Fruit fly (Drosophila melanogaster) whole organism, embryonic: ENCODE measurements around the gene CG14971.

Experiments used
- Ada2b ChIP-seq: fragments of 200-800 bp; sonication (Bioruptor generic); IDR thresholded peaks from 2 replicates; pipeline ENCODE4 v1.3.6; 2022; ENCODE audit warnings: missing biosample characterization, missing genetic modification characterization
- BEAF-32 ChIP-seq: fragments of 200-800 bp; sonication (Bioruptor generic); optimal IDR thresholded peaks from 3 replicates; lab custom pipeline; 2017; ENCODE audit warnings: missing biosample characterization, missing genetic modification characterization, mild to moderate bottlenecking, moderate library complexity, missing genetic modification reagents
- CG10565 ChIP-seq: fragments of 200-800 bp; sonication (Bioruptor generic); optimal IDR thresholded peaks from 3 replicates; lab custom pipeline; 2016; ENCODE audit warnings: missing biosample characterization, mild to moderate bottlenecking, missing genetic modification characterization
- CG11560 ChIP-seq: fragments of 200-800 bp; sonication (Bioruptor generic); IDR thresholded peaks from 3 replicates; pipeline ENCODE4 v1.3.6; 2022; ENCODE audit warnings: missing biosample characterization, missing genetic modification characterization
- CG11695 ChIP-seq: fragments of 200-800 bp; sonication (Bioruptor generic); IDR thresholded peaks from 3 replicates; pipeline ENCODE4 v1.3.6; 2022; ENCODE audit warnings: missing biosample characterization, missing genetic modification characterization
- CG1233 ChIP-seq: fragments of 200-800 bp; sonication (Bioruptor generic); optimal IDR thresholded peaks from 4 replicates; lab custom pipeline; 2018; ENCODE audit warnings: missing biosample characterization, mild to moderate bottlenecking, missing genetic modification characterization
- CG12659 ChIP-seq: fragments of 200-800 bp; sonication (Bioruptor generic); optimal IDR thresholded peaks from 3 replicates; lab custom pipeline; 2017; ENCODE audit warnings: mild to moderate bottlenecking, missing biosample characterization, missing genetic modification reagents, missing genetic modification characterization
- CG12744 ChIP-seq: fragments of 200-800 bp; sonication (Bioruptor generic); optimal IDR thresholded peaks from 2 replicates; lab custom pipeline; 2016; ENCODE audit warnings: missing biosample characterization, missing genetic modification characterization
- CG13123 ChIP-seq: fragments of 200-800 bp; sonication (Bioruptor generic); optimal IDR thresholded peaks from 2 replicates; lab custom pipeline; 2016; ENCODE audit warnings: missing biosample characterization, missing genetic modification characterization
- CG17829 ChIP-seq: fragments of 200-800 bp; optimal IDR thresholded peaks from 2 replicates; lab custom pipeline; 2019; ENCODE audit warnings: missing biosample characterization, mild to moderate bottlenecking, missing genetic modification characterization, moderate library complexity
- CG17912 ChIP-seq: fragments of 200-800 bp; sonication (Bioruptor generic); optimal IDR thresholded peaks from 2 replicates; lab custom pipeline; 2018; ENCODE audit warnings: missing biosample characterization, mild to moderate bottlenecking, missing genetic modification characterization
- CG18011 ChIP-seq: fragments of 200-800 bp; sonication (Bioruptor generic); optimal IDR thresholded peaks from 2 replicates; lab custom pipeline; 2017; ENCODE audit warnings: missing biosample characterization, missing genetic modification characterization, mild to moderate bottlenecking, moderate library complexity, missing genotype
- CG18476 ChIP-seq: fragments of 200-800 bp; sonication (Bioruptor generic); optimal IDR thresholded peaks from 2 replicates; lab custom pipeline; 2016; ENCODE audit warnings: missing biosample characterization, mild to moderate bottlenecking, missing genetic modification characterization
- CG2129 ChIP-seq: fragments of 200-800 bp; sonication (Bioruptor generic); IDR thresholded peaks from 2 replicates; pipeline ENCODE4 v1.3.6; 2022; ENCODE audit warnings: missing biosample characterization, missing genetic modification characterization; ENCODE audit not compliant: partially characterized antibody
- CG2712 ChIP-seq: fragments of 200-800 bp; optimal IDR thresholded peaks from 3 replicates; lab custom pipeline; 2019; ENCODE audit warnings: missing biosample characterization, mild to moderate bottlenecking, missing genetic modification characterization, moderate library complexity
- CG4424 ChIP-seq: fragments of 200-800 bp; sonication (Bioruptor generic); optimal IDR thresholded peaks from 3 replicates; lab custom pipeline; 2016; ENCODE audit warnings: missing biosample characterization, missing genetic modification characterization
- CG7556 ChIP-seq: fragments of 200-800 bp; sonication (Bioruptor generic); optimal IDR thresholded peaks from 2 replicates; lab custom pipeline; 2017; ENCODE audit warnings: missing biosample characterization, mild to moderate bottlenecking, missing genetic modification characterization
- CG8944 ChIP-seq: fragments of 200-800 bp; sonication (Bioruptor generic); optimal IDR thresholded peaks from 3 replicates; lab custom pipeline; 2016; ENCODE audit warnings: missing biosample characterization, missing genetic modification characterization
- Dad ChIP-seq: fragments of 200-800 bp; sonication (Bioruptor generic); optimal IDR thresholded peaks from 3 replicates; lab custom pipeline; 2016; ENCODE audit warnings: missing biosample characterization, missing genetic modification characterization
- Drgx ChIP-seq: fragments of 200-800 bp; sonication (Bioruptor generic); IDR thresholded peaks from 2 replicates; pipeline ENCODE4 v1.3.6; 2022; ENCODE audit warnings: missing biosample characterization, missing genetic modification characterization
- H2.0 ChIP-seq: fragments of 200-800 bp; sonication (Bioruptor generic); IDR thresholded peaks from 2 replicates; pipeline ENCODE4 v1.3.6; 2022; ENCODE audit warnings: missing biosample characterization, missing genetic modification characterization
- Hr39 ChIP-seq: fragments of >200 bp; optimal IDR thresholded peaks from 2 replicates; lab custom pipeline; 2017
- Hr78 ChIP-seq, 2 experiments: fragments of 200-800 bp in 1 of 2; fragments of >200 bp in 1 of 2; sonication (Bioruptor generic) in 1 of 2; optimal IDR thresholded peaks; 2 replicates each; lab custom pipeline; 2017 to 2019; ENCODE audit warnings: missing biosample characterization in 2 of 2, missing genetic modification characterization in 2 of 2, mild to moderate bottlenecking in 1 of 2, moderate library complexity in 1 of 2
- NFAT ChIP-seq: fragments of 200-800 bp; sonication (Bioruptor generic); IDR thresholded peaks from 2 replicates; pipeline ENCODE4 v1.3.6; 2022; ENCODE audit warnings: missing biosample characterization, missing genetic modification characterization
- NfI ChIP-seq: fragments of 200-800 bp; sonication (Bioruptor generic); optimal IDR thresholded peaks from 3 replicates; lab custom pipeline; 2018; ENCODE audit warnings: missing biosample characterization, mild to moderate bottlenecking, missing genetic modification characterization, moderate library complexity
- Poxn ChIP-seq: fragments of 200-800 bp; sonication (Bioruptor generic); IDR thresholded peaks from 2 replicates; pipeline ENCODE4 v1.3.6; 2022; ENCODE audit warnings: missing biosample characterization, missing genetic modification characterization
- Six4 ChIP-seq: fragments of 200-800 bp; sonication (Bioruptor generic); optimal IDR thresholded peaks from 2 replicates; lab custom pipeline; 2016; ENCODE audit warnings: missing biosample characterization, missing genetic modification characterization
- Taf1 ChIP-seq: fragments of 200-800 bp; sonication (Bioruptor generic); IDR thresholded peaks from 2 replicates; pipeline ENCODE4 v1.3.6; 2022; ENCODE audit warnings: missing biosample characterization, missing genetic modification characterization
- abd-A ChIP-seq: fragments of 200-800 bp; sonication (Bioruptor generic); optimal IDR thresholded peaks from 3 replicates; lab custom pipeline; 2019; ENCODE audit warnings: missing biosample characterization, mild to moderate bottlenecking, missing genetic modification characterization, moderate library complexity
- ash1 ChIP-seq: fragments of 200-800 bp; sonication (Bioruptor generic); optimal IDR thresholded peaks from 2 replicates; lab custom pipeline; 2018; ENCODE audit warnings: missing biosample characterization, mild to moderate bottlenecking, missing genetic modification characterization
- bowl ChIP-seq: fragments of 200-800 bp; sonication (Bioruptor generic); IDR thresholded peaks from 2 replicates; pipeline ENCODE4 v1.3.6; 2022; ENCODE audit warnings: missing biosample characterization, missing genetic modification characterization
- cad ChIP-seq: fragments of >200 bp; optimal IDR thresholded peaks from 2 replicates; lab custom pipeline; 2017; ENCODE audit warnings: missing biosample characterization, missing genetic modification characterization
- chinmo ChIP-seq: fragments of 200-800 bp; sonication (Bioruptor generic); IDR thresholded peaks from 4 replicates; pipeline ENCODE4 v1.3.6; 2022; ENCODE audit warnings: missing biosample characterization, missing genetic modification characterization; ENCODE audit not compliant: partially characterized antibody
- chm ChIP-seq: fragments of 200-800 bp; sonication (Bioruptor generic); IDR thresholded peaks from 2 replicates; pipeline ENCODE4 v1.3.6; 2022; ENCODE audit warnings: missing biosample characterization, missing genetic modification characterization
- dimm ChIP-seq: fragments of 200-800 bp; sonication (Bioruptor generic); IDR thresholded peaks from 2 replicates; pipeline ENCODE4 v1.3.6; 2022; ENCODE audit warnings: missing biosample characterization, missing genetic modification characterization
- dpn ChIP-seq, 2 experiments: fragments of 200-800 bp; sonication (Bioruptor generic); optimal IDR thresholded peaks; 3 replicates each; lab custom pipeline; 2016; ENCODE audit warnings: missing biosample characterization in 2 of 2, missing genetic modification characterization in 2 of 2
- esg ChIP-seq: fragments of 200-800 bp; sonication (Bioruptor generic); conservative IDR thresholded peaks from 2 replicates; pipeline ENCODE4 v1.3.6; 2022; ENCODE audit warnings: missing biosample characterization, missing genetic modification characterization
- fd96Cb ChIP-seq: fragments of 200-800 bp; sonication (Bioruptor generic); optimal IDR thresholded peaks from 2 replicates; lab custom pipeline; 2018; ENCODE audit warnings: missing biosample characterization, mild to moderate bottlenecking, missing genetic modification characterization, moderate library complexity
- gro ChIP-seq: fragments of 200-800 bp; sonication (Bioruptor generic); optimal IDR thresholded peaks from 2 replicates; lab custom pipeline; 2016; ENCODE audit warnings: missing biosample characterization, missing genetic modification characterization
- hb ChIP-seq: fragments of 200-800 bp; sonication (Bioruptor generic); IDR thresholded peaks from 3 replicates; pipeline ENCODE4 v1.3.6; 2022; ENCODE audit warnings: missing biosample characterization, missing genetic modification characterization; ENCODE audit not compliant: partially characterized antibody
- her ChIP-seq: fragments of 200-800 bp; sonication (Bioruptor generic); optimal IDR thresholded peaks from 2 replicates; lab custom pipeline; 2016; ENCODE audit warnings: missing biosample characterization, missing genetic modification characterization
- hth ChIP-seq: fragments of >200 bp; optimal IDR thresholded peaks from 2 replicates; lab custom pipeline; 2017; ENCODE audit warnings: inconsistent platforms
- oc ChIP-seq: fragments of 200-800 bp; sonication (Bioruptor generic); optimal IDR thresholded peaks from 2 replicates; lab custom pipeline; 2018; ENCODE audit warnings: missing biosample characterization, mild to moderate bottlenecking, missing genetic modification characterization, moderate library complexity
- pita ChIP-seq: fragments of 200-800 bp; sonication (Bioruptor generic); optimal IDR thresholded peaks from 2 replicates; lab custom pipeline; 2017; ENCODE audit warnings: missing biosample characterization, mild to moderate bottlenecking, missing genetic modification characterization
- pros ChIP-seq: fragments of 200-800 bp; sonication (Bioruptor generic); optimal IDR thresholded peaks from 3 replicates; lab custom pipeline; 2019; ENCODE audit warnings: missing biosample characterization, mild to moderate bottlenecking, missing genetic modification characterization, moderate library complexity
- ro ChIP-seq: fragments of 200-800 bp; sonication (Bioruptor generic); IDR thresholded peaks from 2 replicates; pipeline ENCODE4 v1.3.6; 2022; ENCODE audit warnings: missing biosample characterization, missing genetic modification characterization
- schlank ChIP-seq: fragments of 200-800 bp; sonication (Bioruptor generic); optimal IDR thresholded peaks from 2 replicates; lab custom pipeline; 2018; ENCODE audit warnings: missing biosample characterization, mild to moderate bottlenecking, missing genetic modification characterization
- so ChIP-seq: fragments of 200-800 bp; sonication (Bioruptor generic); IDR thresholded peaks from 3 replicates; pipeline ENCODE4 v1.3.6; 2022; ENCODE audit warnings: missing biosample characterization, missing genetic modification characterization
- stc ChIP-seq: fragments of 200-800 bp; sonication (Bioruptor generic); IDR thresholded peaks from 2 replicates; pipeline ENCODE4 v1.3.6; 2022; ENCODE audit warnings: missing biosample characterization, missing genetic modification characterization
- stwl ChIP-seq: fragments of 200-800 bp; sonication (Bioruptor generic); optimal IDR thresholded peaks from 3 replicates; lab custom pipeline; 2018; ENCODE audit warnings: missing biosample characterization, mild to moderate bottlenecking, missing genetic modification characterization, moderate library complexity

CG14971 gene

dm6 chr3L:3436838-3437663, 34.1 kb downstream of the CG14971 start (continued):
- TF ChIP-seq Poxn (GFP tag; lab: Robert Waterston, UW) = no peak
- TF ChIP-seq pita = no peak
- TF ChIP-seq CG12744 = no peak
- TF ChIP-seq dpn (GFP tag; optimal IDR thresholded peaks at IDR 0.05; lab: Kevin White, UChicago) = peak in 1 of 2 experiments; percentile 16
- TF ChIP-seq so (GFP tag; lab: Robert Waterston, UW) = no peak
- no peak for TF ChIP-seq Six4
- no peak for TF ChIP-seq pros
- peak; percentile 25 for TF ChIP-seq oc (tag; lab: Kevin White, UChicago)
- TF ChIP-seq CG12659 = peak; percentile 45
- no peak for TF ChIP-seq schlank (tag; lab: Kevin White, UChicago)
- no peak for TF ChIP-seq Drgx (GFP tag; lab: Robert Waterston, UW)
- TF ChIP-seq NFAT = no peak
- peak; percentile 41 for TF ChIP-seq fd96Cb (tag; lab: Kevin White, UChicago)
- no peak for TF ChIP-seq hth (lab: Kevin White, UChicago)
- peak; percentile 73 for TF ChIP-seq CG7556 (GFP tag; lab: Kevin White, UChicago)
- TF ChIP-seq BEAF-32 (GFP tag; lab: Kevin White, UChicago) = no peak
- peak; percentile 73; the same call in 2 of the 3 replicates for TF ChIP-seq CG11695 (GFP tag; lab: Robert Waterston, UW)
- TF ChIP-seq CG10565 (GFP tag; lab: Kevin White, UChicago) = no peak
- no peak for TF ChIP-seq NfI (GFP tag; lab: Kevin White, UChicago)
- no peak for TF ChIP-seq Taf1 (GFP tag; lab: Robert Waterston, UW)
- TF ChIP-seq CG8944 (GFP tag; lab: Kevin White, UChicago) = no peak
- TF ChIP-seq CG11560 (tag; lab: Robert Waterston, UW) = no peak
- TF ChIP-seq gro (GFP tag; lab: Kevin White, UChicago) = no peak
- 0 out of 2 replicates have a peak, but pooled peaks have one; percentile 23 for TF ChIP-seq Ada2b (GFP tag; lab: Robert Waterston, UW)
- no peak for TF ChIP-seq chinmo (GFP tag; lab: Robert Waterston, UW)
- TF ChIP-seq stc = peak; percentile 63; the same call in 1 of the 2 replicates
- TF ChIP-seq Hr39 (lab: Kevin White, UChicago) = no peak
- TF ChIP-seq CG17829 (tag; lab: Kevin White, UChicago) = peak; percentile 46
- TF ChIP-seq CG2129 = no peak
- no peak for TF ChIP-seq ash1
- no peak for TF ChIP-seq cad
- no peak for TF ChIP-seq CG17912
- no peak for TF ChIP-seq H2.0 (GFP tag; lab: Robert Waterston, UW)
- no peak for TF ChIP-seq bowl (GFP tag; lab: Robert Waterston, UW)
- TF ChIP-seq CG4424 = peak; percentile 43
- TF ChIP-seq her (GFP tag; lab: Kevin White, UChicago) = no peak
- no peak for TF ChIP-seq CG18476
- no peak for TF ChIP-seq Dad (GFP tag; lab: Kevin White, UChicago)
- no peak for TF ChIP-seq chm (GFP tag; lab: Robert Waterston, UW)
- no peak for TF ChIP-seq abd-A (tag; lab: Kevin White, UChicago)
- TF ChIP-seq CG2712 (tag; lab: Kevin White, UChicago) = peak; percentile 69
- peak; percentile 53; the same call in 1 of the 2 replicates for TF ChIP-seq esg (GFP tag; lab: Robert Waterston, UW)
- peak; percentile 24 for TF ChIP-seq CG1233
- TF ChIP-seq dimm (GFP tag; lab: Robert Waterston, UW) = no peak
- no peak for TF ChIP-seq ro (GFP tag; lab: Robert Waterston, UW)
- TF ChIP-seq CG18011 (GFP tag; lab: Kevin White, UChicago) = no peak
- no peak for TF ChIP-seq stwl (tag; lab: Kevin White, UChicago)
- TF ChIP-seq Hr78 (GFP tag; optimal IDR thresholded peaks at IDR 0.05; lab: Kevin White, UChicago) = no peak
- no peak for TF ChIP-seq CG13123 (GFP tag; lab: Kevin White, UChicago)
- TF ChIP-seq hb (GFP tag; lab: Robert Waterston, UW) = no peak
